Worm (Caenorhabditis elegans) whole organism, L1 larva: ENCODE data around the gene Y73B6A.3.

Experiments used
- C04F5.9 ChIP-seq: sonication (generic microtip); optimal IDR thresholded peaks from 2 replicates; lab custom pipeline; 2016; ENCODE audit warnings: missing genetic modification characterization, missing compliant biosample characterization
- C34B4.2 ChIP-seq: sonication (generic microtip); optimal IDR thresholded peaks from 2 replicates; lab custom pipeline; 2017; ENCODE audit warnings: mild to moderate bottlenecking, missing genetic modification characterization, missing compliant biosample characterization
- F16B12.6 ChIP-seq: fragments of 150-350 bp; optimal IDR thresholded peaks from 2 replicates; lab custom pipeline; 2014; ENCODE audit warnings: missing biosample characterization, missing genetic modification characterization
- Y116A8C.19 ChIP-seq: sonication (generic microtip); optimal IDR thresholded peaks from 2 replicates; lab custom pipeline; 2016; ENCODE audit warnings: missing compliant biosample characterization, missing genetic modification characterization, borderline replicate concordance
- aha-1 ChIP-seq: fragments of 150-350 bp; optimal IDR thresholded peaks from 2 replicates; lab custom pipeline; 2014; ENCODE audit warnings: missing biosample characterization, missing genetic modification characterization
- alr-1 ChIP-seq: fragments of 200-800 bp; sonication (Bioruptor generic); optimal IDR thresholded peaks from 2 replicates; lab custom pipeline; 2018; ENCODE audit warnings: borderline replicate concordance, mild to moderate bottlenecking, missing genetic modification characterization, missing compliant biosample characterization
- ama-1 ChIP-seq: fragments of 150-350 bp; optimal IDR thresholded peaks from 2 replicates; lab custom pipeline; 2014
- blmp-1 ChIP-seq: fragments of 150-350 bp; optimal IDR thresholded peaks from 2 replicates; lab custom pipeline; 2014; ENCODE audit warnings: missing biosample characterization, missing genetic modification characterization
- ceh-63 ChIP-seq: fragments of 200-800 bp; sonication (Bioruptor generic); optimal IDR thresholded peaks from 2 replicates; lab custom pipeline; 2018; ENCODE audit warnings: mild to moderate bottlenecking, missing genetic modification characterization, missing compliant biosample characterization
- ceh-8 ChIP-seq: fragments of 200-800 bp; sonication (Bioruptor generic); optimal IDR thresholded peaks from 2 replicates; lab custom pipeline; 2018; ENCODE audit warnings: mild to moderate bottlenecking, missing genetic modification characterization, moderate library complexity, missing compliant biosample characterization
- ceh-82 ChIP-seq, 3 experiments: fragments of 150-350 bp in 1 of 3; sonication (generic microtip) in 2 of 3; optimal IDR thresholded peaks; 2 replicates each; lab custom pipeline; 2014 to 2017; ENCODE audit warnings: missing biosample characterization in 3 of 3, missing genetic modification characterization in 3 of 3
- ceh-90 ChIP-seq: sonication (generic microtip); optimal IDR thresholded peaks from 2 replicates; lab custom pipeline; 2016; ENCODE audit warnings: missing genetic modification characterization, missing compliant biosample characterization
- ces-1 ChIP-seq: fragments of 150-350 bp; optimal IDR thresholded peaks from 2 replicates; lab custom pipeline; 2014; ENCODE audit warnings: missing biosample characterization, missing genetic modification reagents, missing genetic modification characterization
- efl-1 ChIP-seq, 4 experiments: fragments of 150-350 bp; optimal IDR thresholded peaks in 3 of 4; peaks in 1 of 4; 1 replicate in 1 of 4; 2 replicates in 3 of 4; lab custom pipeline; 2014; ENCODE audit warnings: missing biosample characterization in 2 of 4, missing genetic modification characterization in 2 of 4, missing genetic modification reagents in 2 of 4
- efl-3 ChIP-seq: fragments of 200-800 bp; sonication (Bioruptor generic); optimal IDR thresholded peaks from 2 replicates; lab custom pipeline; 2018; ENCODE audit warnings: mild to moderate bottlenecking, missing genetic modification characterization, missing compliant biosample characterization
- elt-2 ChIP-seq: sonication (generic microtip); optimal IDR thresholded peaks from 2 replicates; lab custom pipeline; 2016; ENCODE audit warnings: missing genetic modification characterization, mild to moderate bottlenecking, inconsistent platforms, missing compliant biosample characterization, missing genetic modification reagents
- ets-5 ChIP-seq: fragments of 200-800 bp; sonication (Bioruptor generic); IDR thresholded peaks from 2 replicates; pipeline ENCODE4 v1.3.6; 2022; ENCODE audit warnings: missing genetic modification characterization, missing compliant biosample characterization
- fkh-10 ChIP-seq: sonication (generic microtip); optimal IDR thresholded peaks from 2 replicates; lab custom pipeline; 2017; ENCODE audit warnings: missing biosample characterization, missing genetic modification reagents, missing genetic modification characterization
- fkh-4 ChIP-seq: sonication (generic microtip); optimal IDR thresholded peaks from 2 replicates; lab custom pipeline; 2016; ENCODE audit warnings: missing compliant biosample characterization, missing genetic modification characterization, borderline replicate concordance
- fos-1 ChIP-seq: fragments of 150-350 bp; optimal IDR thresholded peaks from 2 replicates; lab custom pipeline; 2014; ENCODE audit warnings: missing biosample characterization, missing genetic modification characterization
- grh-1 ChIP-seq: fragments of 200-800 bp; sonication (Bioruptor generic); IDR thresholded peaks from 2 replicates; pipeline ENCODE4 v1.3.6; 2022; ENCODE audit warnings: missing genetic modification reagents, missing genetic modification characterization, missing compliant biosample characterization
- hlh-17 ChIP-seq: fragments of 200-800 bp; sonication (Bioruptor generic); optimal IDR thresholded peaks from 2 replicates; lab custom pipeline; 2018; ENCODE audit warnings: missing genetic modification characterization, mild to moderate bottlenecking, missing compliant biosample characterization, moderate library complexity, borderline replicate concordance
- irx-1 ChIP-seq: sonication (generic microtip); optimal IDR thresholded peaks from 2 replicates; lab custom pipeline; 2016; ENCODE audit warnings: missing genetic modification characterization, missing compliant biosample characterization
- lin-13 ChIP-seq: fragments of 150-350 bp; optimal IDR thresholded peaks from 2 replicates; lab custom pipeline; 2014; ENCODE audit warnings: missing biosample characterization, missing genetic modification reagents, missing genetic modification characterization
- lin-15B ChIP-seq: fragments of 150-350 bp; sonication (generic microtip); optimal IDR thresholded peaks from 3 replicates; lab custom pipeline; 2014; ENCODE audit warnings: missing biosample characterization, missing genetic modification characterization
- lin-39 ChIP-seq: fragments of 150-350 bp; optimal IDR thresholded peaks from 2 replicates; lab custom pipeline; 2014; ENCODE audit warnings: missing biosample characterization, missing genetic modification reagents, missing genetic modification characterization
- lir-3 ChIP-seq: sonication (generic microtip); optimal IDR thresholded peaks from 2 replicates; lab custom pipeline; 2016; ENCODE audit warnings: mild to moderate bottlenecking, missing genetic modification characterization, moderate library complexity, missing compliant biosample characterization; ENCODE audit not compliant: poor library complexity
- lsy-2 ChIP-seq, 2 experiments: fragments of 150-350 bp; optimal IDR thresholded peaks; 2 replicates each; lab custom pipeline; 2014; ENCODE audit warnings: missing biosample characterization in 2 of 2, missing genetic modification characterization in 2 of 2
- mef-2 ChIP-seq: fragments of 150-350 bp; optimal IDR thresholded peaks from 2 replicates; lab custom pipeline; 2014; ENCODE audit warnings: missing biosample characterization, missing genetic modification characterization
- nhr-11 ChIP-seq: fragments of 150-350 bp; optimal IDR thresholded peaks from 2 replicates; lab custom pipeline; 2014; ENCODE audit warnings: missing biosample characterization, missing genetic modification characterization
- nhr-19 ChIP-seq: fragments of 200-800 bp; sonication (Bioruptor generic); conservative IDR thresholded peaks from 2 replicates; pipeline ENCODE4 v1.3.6; 2022; ENCODE audit warnings: missing genetic modification characterization, missing compliant biosample characterization
- nhr-20 ChIP-seq: sonication (generic microtip); optimal IDR thresholded peaks from 2 replicates; lab custom pipeline; 2016; ENCODE audit warnings: mild to moderate bottlenecking, missing genetic modification characterization, missing compliant biosample characterization
- nhr-237 ChIP-seq: fragments of 150-350 bp; optimal IDR thresholded peaks from 2 replicates; lab custom pipeline; 2014; ENCODE audit warnings: missing biosample characterization, missing genetic modification characterization
- nhr-28 ChIP-seq: fragments of 150-350 bp; optimal IDR thresholded peaks from 2 replicates; lab custom pipeline; 2014; ENCODE audit warnings: missing biosample characterization, missing genetic modification characterization
- nhr-76 ChIP-seq: sonication (generic microtip); optimal IDR thresholded peaks from 2 replicates; lab custom pipeline; 2017; ENCODE audit warnings: missing biosample characterization, missing genetic modification characterization
- nhr-77 ChIP-seq: fragments of 150-350 bp; optimal IDR thresholded peaks from 2 replicates; lab custom pipeline; 2014; ENCODE audit warnings: missing biosample characterization, missing genetic modification characterization
- nhr-84 ChIP-seq: sonication (generic microtip); optimal IDR thresholded peaks from 2 replicates; lab custom pipeline; 2017; ENCODE audit warnings: missing biosample characterization, missing genetic modification characterization
- pax-3 ChIP-seq: fragments of 200-800 bp; sonication (Bioruptor generic); optimal IDR thresholded peaks from 2 replicates; lab custom pipeline; 2018; ENCODE audit warnings: mild to moderate bottlenecking, missing genetic modification characterization, moderate library complexity, missing compliant biosample characterization
- pqm-1 ChIP-seq: sonication (generic microtip); optimal IDR thresholded peaks from 3 replicates; lab custom pipeline; 2017; ENCODE audit warnings: missing biosample characterization, missing genetic modification characterization
- rnt-1 ChIP-seq: sonication (generic microtip); optimal IDR thresholded peaks from 2 replicates; lab custom pipeline; 2016; ENCODE audit warnings: mild to moderate bottlenecking, missing genetic modification characterization, moderate library complexity, missing compliant biosample characterization
- snpc-4 ChIP-seq: fragments of 150-350 bp; optimal IDR thresholded peaks from 2 replicates; lab custom pipeline; 2014; ENCODE audit warnings: missing biosample characterization, missing genetic modification characterization
- snu-23 ChIP-seq: sonication (generic microtip); optimal IDR thresholded peaks from 2 replicates; lab custom pipeline; 2016; ENCODE audit warnings: missing genetic modification characterization, missing compliant biosample characterization
- sptf-1 ChIP-seq: fragments of 150-350 bp; optimal IDR thresholded peaks from 2 replicates; lab custom pipeline; 2014; ENCODE audit warnings: missing biosample characterization, missing genetic modification characterization
- swsn-7 ChIP-seq: sonication (generic microtip); optimal IDR thresholded peaks from 2 replicates; lab custom pipeline; 2016; ENCODE audit warnings: missing genetic modification characterization, missing compliant biosample characterization
- tlp-1 ChIP-seq: fragments of 150-350 bp; optimal IDR thresholded peaks from 2 replicates; lab custom pipeline; 2014; ENCODE audit warnings: missing biosample characterization, missing genetic modification characterization
- unc-98 ChIP-seq: fragments of 200-800 bp; sonication (Bioruptor generic); IDR thresholded peaks from 2 replicates; pipeline ENCODE4 v1.3.6; 2022; ENCODE audit warnings: missing genetic modification characterization, missing compliant biosample characterization
- vab-15 ChIP-seq: sonication (generic microtip); optimal IDR thresholded peaks from 2 replicates; lab custom pipeline; 2017; ENCODE audit warnings: missing genotype, mild to moderate bottlenecking, missing genetic modification characterization, missing compliant biosample characterization
- xbp-1 ChIP-seq: sonication (generic microtip); optimal IDR thresholded peaks from 2 replicates; lab custom pipeline; 2016; ENCODE audit warnings: missing genetic modification characterization, missing compliant biosample characterization
- zag-1 ChIP-seq: fragments of 150-350 bp; optimal IDR thresholded peaks from 2 replicates; lab custom pipeline; 2014; ENCODE audit warnings: missing biosample characterization, missing genetic modification characterization
- zip-4 ChIP-seq: fragments of 200-800 bp; sonication (Bioruptor generic); optimal IDR thresholded peaks from 2 replicates; lab custom pipeline; 2018; ENCODE audit warnings: mild to moderate bottlenecking, missing genetic modification characterization, moderate library complexity, missing compliant biosample characterization
- ztf-11 ChIP-seq, 2 experiments: sonication (generic microtip); optimal IDR thresholded peaks; 2 replicates each; lab custom pipeline; 2016 to 2017; ENCODE audit warnings: missing genetic modification characterization in 2 of 2, missing biosample characterization in 1 of 2, missing compliant biosample characterization in 1 of 2
- ztf-4 ChIP-seq: fragments of 150-350 bp; optimal IDR thresholded peaks from 2 replicates; lab custom pipeline; 2014; ENCODE audit warnings: missing biosample characterization, missing genetic modification characterization

Y73B6A.3 gene

ce11 chrIV:6757011-6757410, 16.9 kb upstream of the Y73B6A.3 start, which contains the start of gene usp-4:
Gene usp-4, plus strand, starts transcription at chrIV:6757311.
- TF ChIP-seq lsy-2 (tag; optimal IDR thresholded peaks at IDR 0.05; lab: Kevin White, UChicago) (no peak), elt-2 (no peak), lin-15B (tag; lab: Kevin White, UChicago) (no peak), F16B12.6 (tag; lab: Kevin White, UChicago) (no peak), ces-1 (GFP tag; lab: Kevin White, UChicago) (no peak), lir-3 (tag; lab: Kevin White, UChicago) (no peak), nhr-76 (tag; lab: Kevin White, UChicago) (no peak), efl-1 (optimal IDR thresholded peaks at IDR 0.05; lab: Kevin White, UChicago) (no peak), efl-1 (GFP tag; optimal IDR thresholded peaks at IDR 0.05 in 1 of 2; lab: Kevin White, UChicago) (no peak), aha-1 (tag; lab: Kevin White, UChicago) (no peak), snu-23 (no peak), efl-3 (no peak), nhr-77 (no peak)
- TF ChIP-seq, all 84 proteins: peak for 0

DNA sequence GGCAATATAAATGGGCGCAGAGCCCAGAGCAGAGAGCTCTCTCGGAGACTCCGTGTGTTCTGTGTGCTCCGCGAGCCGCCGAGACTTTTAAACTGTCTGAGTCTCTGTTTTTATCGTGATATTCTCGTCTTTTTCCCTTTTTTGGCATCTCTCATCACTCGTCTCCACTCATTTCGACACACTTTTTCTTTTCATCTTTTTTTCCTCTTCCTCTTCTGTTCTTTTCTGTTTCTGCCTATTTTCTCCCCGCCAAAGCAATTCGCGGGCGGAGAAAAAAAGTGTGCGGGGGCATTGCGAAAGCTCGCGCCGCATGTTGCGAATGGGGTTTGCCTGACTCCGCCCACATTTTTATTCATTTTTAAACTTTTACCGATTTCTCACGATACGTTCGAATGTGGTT, 16.3 kb upstream of the Y73B6A.3 start:
- TF ChIP-seq nhr-11 (tag; lab: Kevin White, UChicago) (peak; percentile 26), nhr-19 (GFP tag; lab: Robert Waterston, UW) (peak; percentile 80), nhr-20 (tag; lab: Kevin White, UChicago) (peak; percentile 88), pax-3 (peak; percentile 73), lin-13 (peak; percentile 76), swsn-7 (tag; lab: Kevin White, UChicago) (peak; percentile 89), Y116A8C.19 (peak; percentile 3), fkh-4 (no peak), C34B4.2 (no peak), grh-1 (GFP tag; lab: Robert Waterston, UW) (peak; percentile 41; the same call in 1 of the 2 replicates), pqm-1 (tag; lab: Kevin White, UChicago) (peak; percentile 71), hlh-17 (GFP tag; lab: Kevin White, UChicago) (no peak), mef-2 (tag; lab: Kevin White, UChicago) (peak; percentile 44), C04F5.9 (tag; lab: Kevin White, UChicago) (no peak), lin-15B (tag; lab: Kevin White, UChicago) (peak; percentile 52), fkh-10 (peak; percentile 83), ceh-8 (GFP tag; lab: Kevin White, UChicago) (peak; percentile 83), irx-1 (tag; lab: Kevin White, UChicago) (peak; percentile 78), fos-1 (tag; lab: Kevin White, UChicago) (peak; percentile 64), lin-39 (tag; lab: Kevin White, UChicago) (peak; percentile 21), rnt-1 (tag; lab: Kevin White, UChicago) (peak; percentile 87), ztf-4 (peak; percentile 57), nhr-237 (tag; lab: Kevin White, UChicago) (peak; percentile 69), unc-98 (no peak), elt-2 (peak; percentile 73), zag-1 (tag; lab: Kevin White, UChicago) (peak; percentile 16), zip-4 (GFP tag; lab: Kevin White, UChicago) (peak; percentile 68), blmp-1 (peak; percentile 91), vab-15 (peak; percentile 10), snpc-4 (peak; percentile 66), alr-1 (no peak), sptf-1 (tag; lab: Kevin White, UChicago) (no peak), ceh-90 (peak; percentile 21), ztf-11 (tag; optimal IDR thresholded peaks at IDR 0.05; lab: Kevin White, UChicago) (peak in 1 of 2 experiments; percentile 71), ets-5 (GFP tag; lab: Robert Waterston, UW) (no peak), ama-1 (lab: Kevin White, UChicago) (peak; percentile 37), ceh-82 (tag; optimal IDR thresholded peaks at IDR 0.05; lab: Kevin White, UChicago) (peak; percentile 76 to 89 (median 84)), tlp-1 (tag; lab: Kevin White, UChicago) (no peak), snu-23 (peak; percentile 92), ceh-63 (no peak), xbp-1 (tag; lab: Kevin White, UChicago) (peak; percentile 84), nhr-84 (no peak), nhr-28 (no peak)
